Fruit fly (Drosophila melanogaster): ENCODE measurements around the gene eEF1alpha2.

Gene eEF1alpha2

dm6 chr3R:31743279-31743678 lies 5.0 kb downstream of the eEF1alpha2 start, which contains the start of gene Tbca:
Gene Tbca (plus strand): TSS chr3R:31743490.
- TF ChIP-seq Pif1B (GFP tag; optimal IDR thresholded peaks at IDR 0.05) (no peak), CG34367 (tag; optimal IDR thresholded peaks at IDR 0.05) (no peak), EcR (GFP tag; optimal IDR thresholded peaks at IDR 0.05) (no peak), CG9948 (tag; optimal IDR thresholded peaks at IDR 0.05) (no peak), CG8159 (tag; optimal IDR thresholded peaks at IDR 0.05) (no peak), Pif1A (GFP tag; optimal IDR thresholded peaks at IDR 0.05) (no peak), CG15710 (tag; optimal IDR thresholded peaks at IDR 0.05) (no peak), CG14655 (GFP tag; optimal IDR thresholded peaks at IDR 0.05) (no peak), rn (GFP tag; IDR thresholded peaks at IDR 0.05) (no peak), CG17806 (tag; optimal IDR thresholded peaks at IDR 0.05) (peak; percentile 11), gl (tag; optimal IDR thresholded peaks at IDR 0.05) (peak; percentile 49), Snoo (tag; optimal IDR thresholded peaks at IDR 0.05) (no peak), CG32121 (GFP tag; IDR thresholded peaks at IDR 0.05) (no peak), Ets98B (GFP tag; IDR thresholded peaks at IDR 0.05) (no peak), fd96Ca (GFP tag; IDR thresholded peaks at IDR 0.05) (no peak), CG4496 (GFP tag; IDR thresholded peaks at IDR 0.05) (peak; percentile 61; the same call in 2 of the 3 replicates), CG10348 (GFP tag; IDR thresholded peaks at IDR 0.05) (no peak), CG13204 (GFP tag; optimal IDR thresholded peaks at IDR 0.05) (no peak), CG12605 (GFP tag; IDR thresholded peaks at IDR 0.05) (0 out of 2 replicates have a peak, but pooled peaks have one; percentile 8), D1 (tag; optimal IDR thresholded peaks at IDR 0.05) (no peak), CG8301 (tag; optimal IDR thresholded peaks at IDR 0.05) (no peak)

- peak; percentile 51 for TF ChIP-seq CG32121 (GFP tag; IDR thresholded peaks at IDR 0.05)
- TF ChIP-seq gl (tag; optimal IDR thresholded peaks at IDR 0.05): no peak
- TF ChIP-seq CG14655 (GFP tag; optimal IDR thresholded peaks at IDR 0.05): no peak
- peak; percentile 70 for TF ChIP-seq Ets98B (GFP tag; IDR thresholded peaks at IDR 0.05)
- TF ChIP-seq CG4496 (GFP tag; IDR thresholded peaks at IDR 0.05): peak; percentile 88
- TF ChIP-seq CG12605 (GFP tag; IDR thresholded peaks at IDR 0.05): peak; percentile 23; the same call in 1 of the 2 replicates
- TF ChIP-seq CG10348 (GFP tag; IDR thresholded peaks at IDR 0.05): no peak
- peak; percentile 54 for TF ChIP-seq CG8159 (tag; optimal IDR thresholded peaks at IDR 0.05)
- peak; percentile 40 for TF ChIP-seq CG8301 (tag; optimal IDR thresholded peaks at IDR 0.05)
- TF ChIP-seq D1 (tag; optimal IDR thresholded peaks at IDR 0.05): no peak
- TF ChIP-seq Pif1A (GFP tag; optimal IDR thresholded peaks at IDR 0.05): peak; percentile 62
- TF ChIP-seq CG15710 (tag; optimal IDR thresholded peaks at IDR 0.05): peak; percentile 51
- no peak for TF ChIP-seq CG13204 (GFP tag; optimal IDR thresholded peaks at IDR 0.05)
- TF ChIP-seq Snoo (tag; optimal IDR thresholded peaks at IDR 0.05): peak; percentile 65
- peak; percentile 83 for TF ChIP-seq fd96Ca (GFP tag; IDR thresholded peaks at IDR 0.05)
- peak; percentile 75 for TF ChIP-seq Pif1B (GFP tag; optimal IDR thresholded peaks at IDR 0.05)
- TF ChIP-seq CG34367 (tag; optimal IDR thresholded peaks at IDR 0.05): peak; percentile 21
- peak; percentile 52; the same call in 1 of the 2 replicates for TF ChIP-seq rn (GFP tag; IDR thresholded peaks at IDR 0.05)
- TF ChIP-seq CG17806 (tag; optimal IDR thresholded peaks at IDR 0.05): peak; percentile 43
- peak; percentile 24 for TF ChIP-seq CG9948 (tag; optimal IDR thresholded peaks at IDR 0.05)
- no peak for TF ChIP-seq EcR (GFP tag; optimal IDR thresholded peaks at IDR 0.05)
Measured at dm6 chr3R:31744044-31744652, 5.9 kb downstream of the eEF1alpha2 start, which contains the start of gene CG1896. Gene CG1896 (plus strand): TSS chr3R:31744282.

dm6 chr3R:31745629-31746081 lies 7.4 kb downstream of the eEF1alpha2 start, which contains the start of gene awd:
Gene awd (minus strand): TSS chr3R:31746077.
- TF ChIP-seq fd96Ca (GFP tag; IDR thresholded peaks at IDR 0.05): 0 out of 3 replicates have a peak, but pooled peaks have one; percentile 36
- no peak; the same call in 1 of the 2 replicates for TF ChIP-seq CG12605 (GFP tag; IDR thresholded peaks at IDR 0.05)
- TF ChIP-seq CG34367 (tag; optimal IDR thresholded peaks at IDR 0.05): no peak
- TF ChIP-seq Ets98B (GFP tag; IDR thresholded peaks at IDR 0.05): no peak
- TF ChIP-seq gl (tag; optimal IDR thresholded peaks at IDR 0.05): no peak
- no peak for TF ChIP-seq CG8159 (tag; optimal IDR thresholded peaks at IDR 0.05)
- TF ChIP-seq CG4496 (GFP tag; IDR thresholded peaks at IDR 0.05): no peak
- TF ChIP-seq CG14655 (GFP tag; optimal IDR thresholded peaks at IDR 0.05): no peak
- no peak for TF ChIP-seq CG13204 (GFP tag; optimal IDR thresholded peaks at IDR 0.05)
- TF ChIP-seq CG32121 (GFP tag; IDR thresholded peaks at IDR 0.05): no peak
- no peak for TF ChIP-seq rn (GFP tag; IDR thresholded peaks at IDR 0.05)
- TF ChIP-seq Pif1B (GFP tag; optimal IDR thresholded peaks at IDR 0.05): peak; percentile 26
- no peak for TF ChIP-seq D1 (tag; optimal IDR thresholded peaks at IDR 0.05)
- TF ChIP-seq CG10348 (GFP tag; IDR thresholded peaks at IDR 0.05): no peak
- peak; percentile 62 for TF ChIP-seq EcR (GFP tag; optimal IDR thresholded peaks at IDR 0.05)
- no peak for TF ChIP-seq CG17806 (tag; optimal IDR thresholded peaks at IDR 0.05)
- no peak for TF ChIP-seq Pif1A (GFP tag; optimal IDR thresholded peaks at IDR 0.05)
- peak; percentile 5 for TF ChIP-seq CG15710 (tag; optimal IDR thresholded peaks at IDR 0.05)
- no peak for TF ChIP-seq CG9948 (tag; optimal IDR thresholded peaks at IDR 0.05)
- peak; percentile 9 for TF ChIP-seq CG8301 (tag; optimal IDR thresholded peaks at IDR 0.05)
- peak; percentile 33 for TF ChIP-seq Snoo (tag; optimal IDR thresholded peaks at IDR 0.05)

dm6 chr3R:31747429-31748048 lies 9.3 kb downstream of the eEF1alpha2 start, which contains the start of the genes nero and CG1910:
Gene nero (minus strand): TSS chr3R:31747558.
Gene CG1910 (plus strand): TSS chr3R:31747643.
- TF ChIP-seq Pif1A (GFP tag; optimal IDR thresholded peaks at IDR 0.05) (no peak), EcR (GFP tag; optimal IDR thresholded peaks at IDR 0.05) (no peak), CG15710 (tag; optimal IDR thresholded peaks at IDR 0.05) (no peak), Ets98B (GFP tag; IDR thresholded peaks at IDR 0.05) (no peak), CG17806 (tag; optimal IDR thresholded peaks at IDR 0.05) (no peak), gl (tag; optimal IDR thresholded peaks at IDR 0.05) (no peak)

Data from whole organism, pupa.